Worm (Caenorhabditis elegans): ENCODE measurements around the gene ilcr-1.

DNA sequence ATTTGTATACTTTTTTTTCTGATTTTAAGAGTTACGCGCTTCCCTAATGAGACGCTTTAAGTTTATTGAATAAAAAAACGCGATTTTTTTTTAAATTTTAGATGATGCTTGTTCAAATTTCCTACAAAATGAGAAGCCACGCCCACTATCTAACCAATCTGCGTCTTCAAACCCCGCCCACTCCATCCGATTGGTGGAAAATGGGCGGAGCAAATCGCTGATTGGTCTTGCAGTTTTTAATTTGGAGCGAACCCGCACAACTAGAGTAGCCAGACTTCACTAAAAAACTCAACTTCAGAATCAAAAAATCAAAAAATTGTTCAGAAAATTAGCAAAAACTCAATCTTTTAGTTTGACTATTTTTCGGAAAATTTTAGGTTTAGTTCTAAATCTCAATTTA lies 26.8 kb upstream of the ilcr-1 start:
- no peak for TF ChIP-seq flt-1 (GFP tag; IDR thresholded peaks at IDR 0.05)
- TF ChIP-seq cog-1 (tag; optimal IDR thresholded peaks at IDR 0.05), result no peak
- no peak for TF ChIP-seq T22C8.4 (GFP tag; IDR thresholded peaks at IDR 0.05)

Data from whole organism, midembryonic.